Fruit fly (Drosophila melanogaster): ENCODE measurements around the gene spir.

The spir gene

dm6 chr2L:20287189-20287588, 23.8 kb upstream of the spir start (continued):
- TF ChIP-seq insv (GFP tag; optimal IDR thresholded peaks at IDR 0.05) (peak in 1 of 2 experiments; percentile 59), Optix (GFP tag; IDR thresholded peaks at IDR 0.05) (peak; percentile 49; the same call in 2 of the 3 replicates), ems (GFP tag; optimal IDR thresholded peaks at IDR 0.05) (no peak), gsb (GFP tag; IDR thresholded peaks at IDR 0.05) (no peak), hkb (optimal IDR thresholded peaks at IDR 0.05) (no peak), hkb (GFP tag; IDR thresholded peaks at IDR 0.05) (peak; percentile 56), bcd (GFP tag; optimal IDR thresholded peaks at IDR 0.05) (peak; percentile 3), CG12219 (GFP tag; optimal IDR thresholded peaks at IDR 0.05) (peak; percentile 88), seq (GFP tag; IDR thresholded peaks at IDR 0.05) (peak; percentile 67; the same call in 1 of the 2 replicates), CG2202 (tag; optimal IDR thresholded peaks at IDR 0.05) (peak; percentile 80), CG11456 (GFP tag; IDR thresholded peaks at IDR 0.05) (peak; percentile 80), CG4282 (GFP tag; optimal IDR thresholded peaks at IDR 0.05) (no peak), Usf (GFP tag; optimal IDR thresholded peaks at IDR 0.05) (no peak), CG8478 (optimal IDR thresholded peaks at IDR 0.05) (no peak), ERR (GFP tag; optimal IDR thresholded peaks at IDR 0.05) (no peak), bab2 (GFP tag; optimal IDR thresholded peaks at IDR 0.05) (no peak), CG4730 (GFP tag; IDR thresholded peaks at IDR 0.05) (no peak), CG1233 (GFP tag; optimal IDR thresholded peaks at IDR 0.05) (peak; percentile 84), tup (GFP tag; optimal IDR thresholded peaks at IDR 0.05) (no peak), Lpt (GFP tag; optimal IDR thresholded peaks at IDR 0.05) (no peak), stwl (tag; optimal IDR thresholded peaks at IDR 0.05) (peak; percentile 76), CoRest (tag; optimal IDR thresholded peaks at IDR 0.05) (peak; percentile 48), shn (GFP tag; optimal IDR thresholded peaks at IDR 0.05) (peak; percentile 37), ap (GFP tag; IDR thresholded peaks at IDR 0.05) (peak; percentile 74), bowl (GFP tag; IDR thresholded peaks at IDR 0.05) (no peak), CG3407 (GFP tag; optimal IDR thresholded peaks at IDR 0.05) (peak; percentile 68), hth (optimal IDR thresholded peaks at IDR 0.05) (no peak), NFAT (GFP tag; IDR thresholded peaks at IDR 0.05) (0 out of 2 replicates have a peak, but pooled peaks have one; percentile 39), CG12659 (GFP tag; optimal IDR thresholded peaks at IDR 0.05) (peak; percentile 54), CG15269 (tag; optimal IDR thresholded peaks at IDR 0.05) (peak; percentile 59), schlank (tag; optimal IDR thresholded peaks at IDR 0.05) (peak; percentile 57), CG18262 (tag; optimal IDR thresholded peaks at IDR 0.05) (peak; percentile 28), CG17385 (GFP tag; optimal IDR thresholded peaks at IDR 0.05) (peak; percentile 80), HLH54F (GFP tag; optimal IDR thresholded peaks at IDR 0.05) (peak; percentile 15), CG9817 (tag; optimal IDR thresholded peaks at IDR 0.05) (peak; percentile 72), CG9437 (GFP tag; optimal IDR thresholded peaks at IDR 0.05) (peak; percentile 54), so (GFP tag; IDR thresholded peaks at IDR 0.05) (peak; percentile 27; the same call in 1 of the 3 replicates), MESR4 (GFP tag; optimal IDR thresholded peaks at IDR 0.05) (peak; percentile 1), pnt (GFP tag; optimal IDR thresholded peaks at IDR 0.05) (no peak), gt (GFP tag; IDR thresholded peaks at IDR 0.05) (no peak), nom (GFP tag; optimal IDR thresholded peaks at IDR 0.05) (peak; percentile 41), klu (GFP tag; IDR thresholded peaks at IDR 0.05) (no peak), dan (GFP tag; IDR thresholded peaks at IDR 0.05) (no peak), CG10462 (GFP tag; optimal IDR thresholded peaks at IDR 0.05) (peak; percentile 12), disco-r (GFP tag; optimal IDR thresholded peaks at IDR 0.05) (peak; percentile 15), CG34376 (GFP tag; optimal IDR thresholded peaks at IDR 0.05) (peak; percentile 55), CG32767 (GFP tag; IDR thresholded peaks at IDR 0.05) (0 out of 2 replicates have a peak, but pooled peaks have one; percentile 24), Atf-2 (GFP tag; optimal IDR thresholded peaks at IDR 0.05) (peak; percentile 46), CG10431 (GFP tag; optimal IDR thresholded peaks at IDR 0.05) (peak; percentile 83), chif (GFP tag; optimal IDR thresholded peaks at IDR 0.05) (peak; percentile 28 to 39), ato (GFP tag; IDR thresholded peaks at IDR 0.05; ENCODE audit: partially characterized antibody) (no peak), h (optimal IDR thresholded peaks at IDR 0.05) (no peak), vvl (GFP tag; IDR thresholded peaks at IDR 0.05) (no peak)

All from whole organism, embryonic.